Worm (Caenorhabditis elegans) whole organism, young adult: ENCODE measurements around the gene T23B7.2.

Source experiments
- ZK185.1 ChIP-seq: sonication (generic microtip); optimal IDR thresholded peaks from 2 replicates; lab custom pipeline; 2016; ENCODE audit warnings: mild to moderate bottlenecking, missing genetic modification characterization, missing compliant biosample characterization; ENCODE audit not compliant: poor library complexity, severe bottlenecking
- egl-44 ChIP-seq: fragments of 200-800 bp; sonication (Bioruptor generic); IDR thresholded peaks from 2 replicates; pipeline ENCODE4 v1.3.6; 2022; ENCODE audit warnings: missing genetic modification reagents, missing genetic modification characterization, missing compliant biosample characterization
- nhr-90 ChIP-seq: sonication (generic microtip); optimal IDR thresholded peaks from 2 replicates; lab custom pipeline; 2016; ENCODE audit warnings: missing genotype, mild to moderate bottlenecking, missing genetic modification characterization, missing compliant biosample characterization

ce11 chrII:4871834-4872233, 29.8 kb upstream of the T23B7.2 start:
- TF ChIP-seq nhr-90 (tag; lab: Kevin White, UChicago) (no peak), ZK185.1 (tag; lab: Kevin White, UChicago) (no peak), egl-44 (GFP tag; lab: Robert Waterston, UW) (no peak)
